Worm (Caenorhabditis elegans) whole organism, mixed stage, embryonic: ENCODE data around the gene dro-1.

Experiments
- blmp-1 ChIP-seq: fragments of 150-350 bp; optimal IDR thresholded peaks from 2 replicates; lab custom pipeline; 2014; ENCODE audit warnings: missing biosample characterization, missing genetic modification characterization
- unc-39 ChIP-seq: fragments of 150-350 bp; optimal IDR thresholded peaks from 2 replicates; lab custom pipeline; 2014; ENCODE audit warnings: missing biosample characterization, missing genetic modification characterization

ce11 chrIII:13347782-13348327, 5.4 kb downstream of the dro-1 start:
- TF ChIP-seq unc-39 (tag; lab: Kevin White, UChicago) (no peak), blmp-1 (tag; lab: Kevin White, UChicago) (no peak)
